Worm (Caenorhabditis elegans) whole organism, dauer: Measurements from ENCODE around the gene asp-13.

Experiments
- unc-62 ChIP-seq: sonication (generic microtip); optimal IDR thresholded peaks from 2 replicates; lab custom pipeline; 2017; ENCODE audit warnings: missing biosample characterization, missing genetic modification reagents, missing genetic modification characterization

The asp-13 gene

DNA sequence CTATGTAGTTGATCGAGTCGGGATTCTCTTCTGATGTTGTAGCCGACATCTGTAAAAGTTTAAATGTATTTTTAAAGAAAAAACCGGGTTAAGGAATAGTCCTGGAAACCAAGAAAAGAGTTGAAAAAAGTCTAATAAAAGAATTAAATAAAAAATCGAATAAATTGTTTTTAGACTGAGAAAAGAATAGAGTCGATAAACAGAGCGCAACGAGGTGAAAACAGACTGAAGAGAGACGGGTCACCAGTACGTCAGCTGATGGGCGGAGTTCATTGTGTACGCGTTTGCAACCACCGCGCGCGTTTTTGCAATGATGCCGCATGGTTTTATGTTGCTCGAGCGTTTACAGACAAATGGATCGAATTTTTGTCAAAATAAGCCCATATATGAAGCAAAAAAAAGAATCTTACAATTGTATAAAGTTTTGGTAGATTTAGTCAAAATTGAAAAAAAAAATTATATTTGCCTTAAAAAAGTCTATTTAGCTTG lies 11.7 kb downstream of the asp-13 start, which contains the start of gene atg-18:
Gene atg-18 (minus strand): TSS at position 51 of the 489 bp plus-strand sequence.
- TF ChIP-seq unc-62: no peak

DNA sequence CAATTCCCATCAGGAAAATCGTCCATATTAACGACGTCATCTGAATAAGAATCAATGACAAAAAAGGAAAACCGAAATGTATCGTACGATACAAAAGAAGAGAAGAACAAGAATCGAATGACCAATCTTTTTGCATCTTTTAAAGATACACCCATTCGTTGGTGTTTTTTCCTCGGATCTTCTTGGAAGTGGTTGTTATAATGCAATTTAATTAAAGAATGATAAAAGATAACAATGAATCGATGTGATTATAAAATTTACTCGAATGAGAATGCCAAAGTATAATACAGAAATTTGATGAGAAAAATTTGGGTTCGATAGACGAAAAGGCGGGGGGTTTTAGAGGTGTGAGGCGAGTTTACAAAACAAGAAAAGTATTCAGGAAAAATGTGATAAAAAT lies 14.0 kb downstream of the asp-13 start, which contains the start of gene F41E6.12:
Gene F41E6.12 (minus strand): TSS at position 101 of the 400 bp plus-strand sequence.
- TF ChIP-seq unc-62: no peak

DNA sequence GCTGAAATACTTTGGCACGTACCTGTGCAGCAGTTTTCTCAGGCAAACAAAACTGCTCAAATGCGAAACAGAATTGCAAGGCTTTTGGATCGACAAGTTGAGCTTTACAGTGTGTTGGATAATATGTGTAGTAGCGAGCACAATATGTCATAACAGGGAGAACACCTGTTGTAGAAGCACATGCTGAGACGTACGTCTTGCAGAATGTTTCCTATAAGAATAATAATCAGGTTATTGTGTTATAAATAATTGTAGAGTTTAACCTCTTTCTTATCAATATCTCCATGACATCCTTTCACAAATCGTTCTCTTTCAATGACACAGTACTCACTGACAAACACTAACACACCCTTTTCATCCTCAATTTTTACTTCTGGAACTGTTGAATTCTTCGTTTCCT lies 15.4 kb downstream of the asp-13 start:
- TF ChIP-seq unc-62: no peak

DNA sequence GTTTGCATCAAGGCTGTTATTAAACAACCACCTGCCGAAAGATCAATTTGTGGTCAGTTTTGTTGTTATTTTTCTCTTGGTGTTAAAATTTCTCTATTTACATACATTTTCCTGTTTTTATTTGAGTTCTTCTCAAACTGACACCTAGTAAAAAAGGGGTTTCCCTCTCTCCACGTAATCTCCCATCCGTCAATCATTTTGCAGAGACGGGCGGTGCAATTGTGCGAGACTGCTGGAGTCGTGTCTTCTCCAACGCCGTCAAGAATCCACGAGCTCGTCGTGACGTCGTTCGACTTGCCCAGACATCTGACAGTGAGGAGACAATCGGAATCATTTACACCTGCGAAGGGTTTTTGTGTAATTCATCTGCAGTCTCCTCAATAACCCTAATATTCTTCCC lies 16.6 kb downstream of the asp-13 start:
- TF ChIP-seq unc-62: no peak

DNA sequence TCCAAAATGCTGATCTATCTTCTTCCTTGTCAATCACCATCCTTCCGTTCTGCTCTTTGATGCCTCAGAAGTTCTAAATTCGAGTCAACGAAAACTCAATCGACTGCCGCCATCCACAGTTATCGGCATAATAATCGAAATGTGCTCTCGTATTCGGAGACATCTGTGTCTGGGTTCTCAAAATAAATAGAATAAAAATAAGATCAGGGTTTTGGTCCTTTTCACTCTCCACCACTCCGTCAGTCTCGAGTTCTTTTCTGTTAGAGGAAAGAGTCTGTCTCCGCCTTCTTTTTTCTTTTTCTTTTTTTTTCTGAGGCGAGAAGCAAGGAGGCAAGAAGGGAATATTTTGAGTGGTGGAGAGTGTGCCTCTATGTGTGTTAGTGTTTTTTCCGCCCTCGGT lies 19.2 kb downstream of the asp-13 start, which contains the start of gene F41E6.17:
Gene F41E6.17 (plus strand): TSS at position 348 of the 400 bp plus-strand sequence.
- no peak for TF ChIP-seq unc-62

DNA sequence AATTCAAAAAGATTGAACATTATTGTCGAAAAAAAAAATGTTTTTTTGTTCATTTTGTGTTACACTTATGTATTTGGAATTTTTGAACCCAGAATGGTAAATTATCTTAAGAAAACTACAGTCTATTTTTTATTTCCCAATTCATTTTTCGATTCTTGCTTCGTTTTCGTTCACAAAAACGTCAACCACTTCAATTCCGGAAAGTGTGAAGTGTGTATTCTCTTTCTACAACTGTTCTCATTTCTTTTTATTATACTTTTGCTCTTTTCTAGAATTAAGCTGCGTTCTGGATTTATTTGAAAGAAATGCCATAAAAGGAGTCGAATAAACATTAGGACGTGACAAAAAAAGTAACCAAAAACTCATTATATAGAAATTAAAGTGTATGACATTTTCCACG lies 20.7 kb downstream of the asp-13 start, which contains the start of gene F41E6.1:
Gene F41E6.1 (plus strand): TSS at position 301 of the 400 bp plus-strand sequence.
- no peak for TF ChIP-seq unc-62

DNA sequence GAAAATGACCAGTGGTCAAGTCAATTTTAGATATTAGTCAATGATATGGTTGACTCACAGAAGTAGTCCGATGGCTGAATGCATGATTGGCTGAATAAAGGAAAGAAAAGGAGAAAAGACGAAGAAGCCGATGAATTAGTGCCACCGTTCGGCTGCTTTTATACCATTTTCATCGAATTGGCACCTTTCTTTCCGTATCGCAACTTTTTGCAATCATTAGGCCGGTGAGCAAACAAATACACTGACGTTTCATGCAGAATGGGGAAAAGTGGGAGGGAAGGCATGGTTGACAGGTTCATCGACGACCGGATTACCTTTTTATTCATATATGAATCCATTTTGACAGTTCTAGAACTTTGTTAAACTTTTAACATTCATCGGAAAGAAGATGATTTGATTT lies 21.8 kb downstream of the asp-13 start, which contains the start of gene idpc-2:
Gene idpc-2 (minus strand): TSS at position 101 of the 400 bp plus-strand sequence.
- no peak for TF ChIP-seq unc-62

DNA sequence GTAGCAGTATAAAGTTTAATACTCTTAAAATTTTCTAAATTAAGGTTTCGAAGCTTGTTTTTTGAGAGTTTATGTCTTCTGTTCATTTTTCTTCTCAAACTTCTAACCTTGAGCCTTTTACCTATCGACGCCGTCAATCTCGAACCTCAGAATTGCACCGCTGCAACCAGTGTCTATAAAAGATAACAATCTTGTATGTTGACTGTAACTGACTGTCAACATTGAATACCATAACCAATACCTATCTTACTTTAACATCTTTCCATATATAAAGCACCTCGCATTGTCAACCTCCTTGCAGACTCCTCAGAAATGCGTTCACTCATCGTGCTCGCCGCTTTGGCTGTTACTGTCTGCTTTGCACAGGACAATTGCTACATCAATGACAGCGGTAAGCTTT lies 24.3 kb downstream of the asp-13 start, which contains the start of gene grd-5:
Gene grd-5 (plus strand): TSS at position 295 of the 400 bp plus-strand sequence.
- no peak for TF ChIP-seq unc-62

DNA sequence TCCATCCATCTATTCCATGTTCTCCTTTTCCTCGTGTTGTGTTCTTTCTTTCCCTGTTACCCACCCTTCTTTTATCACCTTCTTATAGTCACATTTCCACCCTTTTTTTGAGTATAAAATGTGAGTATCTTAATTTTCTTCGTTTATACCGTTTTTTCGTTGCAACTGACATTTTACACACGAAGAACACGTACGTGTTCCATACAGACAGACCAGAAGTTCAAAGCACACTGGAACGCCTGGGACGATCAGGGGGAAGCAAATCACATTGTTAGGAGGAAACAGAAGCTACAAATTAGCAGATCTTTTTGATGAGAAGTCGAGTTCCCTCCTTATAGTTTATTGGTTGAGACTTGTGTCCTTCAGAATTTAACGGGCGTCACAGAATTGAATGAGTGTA lies 27.3 kb downstream of the asp-13 start:
- no peak for TF ChIP-seq unc-62

DNA sequence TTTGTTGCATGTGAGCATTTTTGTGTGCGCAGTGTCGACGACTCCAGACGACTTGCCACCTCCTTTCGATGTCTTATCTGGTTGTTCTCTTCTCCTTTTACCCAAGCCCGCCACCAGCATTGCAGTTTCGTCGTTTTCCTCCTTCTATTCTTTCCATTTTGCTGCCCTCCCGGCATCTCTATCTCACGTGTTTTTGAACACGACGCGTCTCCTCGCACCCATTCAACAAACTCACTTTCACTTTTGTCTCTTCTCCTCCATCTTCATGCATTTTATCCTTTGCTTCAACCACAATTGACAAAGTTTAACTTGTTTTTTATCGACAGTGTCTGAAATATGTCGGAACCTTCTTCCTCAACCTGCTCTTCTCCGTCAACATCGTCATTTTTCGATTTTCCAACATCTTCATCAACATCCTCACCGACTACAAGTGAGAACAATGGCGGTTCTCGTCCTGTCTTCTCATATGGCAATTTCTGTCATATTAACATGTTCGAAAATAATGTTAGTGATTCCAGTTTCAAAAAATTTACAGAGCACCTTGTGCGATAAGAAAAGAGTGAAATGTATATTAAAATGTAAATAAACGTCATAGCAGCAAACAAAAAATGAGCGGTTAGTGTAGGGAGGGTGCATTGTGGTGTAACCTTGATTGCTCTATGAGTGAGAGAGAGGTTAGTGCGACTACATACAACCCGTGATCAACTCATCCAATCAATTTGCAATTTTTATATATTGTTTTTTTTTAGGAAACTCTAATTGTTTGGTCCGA lies 32.2 kb downstream of the asp-13 start, which contains the start of gene fip-4:
Gene fip-4 (minus strand): TSS at position 636 of the 772 bp plus-strand sequence.
- TF ChIP-seq unc-62: no peak

DNA sequence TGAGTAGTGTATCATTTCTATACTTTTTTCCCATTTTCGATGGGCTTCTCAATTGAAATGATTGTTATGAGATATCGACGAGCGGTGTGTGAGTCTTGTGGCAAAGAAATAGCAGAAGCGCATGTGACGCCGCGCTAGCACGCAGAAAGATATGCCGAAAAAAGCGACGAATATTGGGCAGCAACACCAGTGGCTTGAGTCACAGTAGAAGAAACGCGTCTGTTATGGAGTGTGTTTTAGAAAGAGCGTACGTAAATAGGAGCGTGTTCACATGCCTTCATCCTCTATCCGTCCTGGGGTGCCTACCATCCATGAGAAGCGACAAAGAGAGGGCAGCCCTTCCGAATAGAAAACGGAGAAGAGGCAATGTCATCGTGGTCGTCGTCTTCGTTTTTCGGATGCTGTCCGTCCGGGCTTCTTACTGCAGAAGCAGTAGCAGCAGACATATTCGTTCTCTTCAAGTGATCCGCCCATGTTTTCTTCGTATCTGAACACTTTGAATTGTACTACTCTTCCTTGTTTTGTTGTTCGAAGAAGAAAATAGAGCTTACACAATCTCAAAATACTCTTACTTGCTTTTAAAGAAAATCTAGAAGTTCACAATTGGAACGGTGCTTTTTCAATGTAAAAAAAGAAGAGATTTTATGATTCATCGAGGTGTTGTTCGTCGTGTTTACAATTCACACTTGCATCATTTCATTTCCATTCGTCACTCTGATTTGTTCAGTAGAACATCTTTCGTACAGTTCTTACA lies 33.0 kb downstream of the asp-13 start:
- no peak for TF ChIP-seq unc-62

DNA sequence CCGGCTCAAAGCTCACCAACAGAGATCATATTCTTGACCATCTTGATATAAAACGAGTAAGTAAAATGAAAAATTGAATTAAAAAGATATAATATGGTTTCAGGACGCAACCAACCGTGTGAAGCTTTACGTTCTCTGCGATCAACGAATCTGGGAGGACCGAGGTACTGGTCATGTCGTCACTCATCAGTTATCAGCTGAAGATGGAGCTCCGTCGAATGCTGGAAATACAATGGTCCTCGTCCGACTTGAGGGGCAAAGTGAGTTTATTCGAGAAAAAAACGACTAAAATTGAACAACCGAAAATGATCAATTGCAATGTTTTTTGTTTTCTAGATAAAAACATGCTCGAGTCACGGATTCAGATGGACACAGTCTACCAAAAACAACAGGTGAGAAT lies 34.5 kb downstream of the asp-13 start:
- TF ChIP-seq unc-62: no peak

DNA sequence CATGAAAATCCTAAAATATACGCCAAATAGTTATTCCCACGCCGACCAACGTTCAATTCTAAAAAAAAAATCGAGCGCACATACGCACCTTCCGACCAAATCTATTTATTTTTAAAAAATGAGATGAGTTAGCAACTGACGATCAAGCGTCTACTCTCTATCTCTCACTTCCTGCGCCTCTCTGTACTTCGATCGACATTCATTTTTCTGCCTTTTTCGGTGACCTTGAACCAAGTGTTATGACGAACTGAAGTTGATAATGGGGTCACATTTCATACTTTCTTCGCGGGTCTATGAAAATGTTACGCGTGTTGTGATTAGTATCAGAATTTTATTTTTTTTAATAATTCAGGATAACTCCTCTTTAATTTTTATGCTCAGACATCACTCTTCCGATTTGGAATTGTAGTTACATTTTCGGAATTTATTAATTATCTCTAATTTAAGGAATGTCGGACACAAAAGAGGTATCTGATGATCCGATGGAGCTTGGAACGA lies 35.6 kb downstream of the asp-13 start, which contains the start of gene smk-1:
Gene smk-1 (plus strand): TSS at position 448 of the 498 bp plus-strand sequence.
- TF ChIP-seq unc-62: no peak

DNA sequence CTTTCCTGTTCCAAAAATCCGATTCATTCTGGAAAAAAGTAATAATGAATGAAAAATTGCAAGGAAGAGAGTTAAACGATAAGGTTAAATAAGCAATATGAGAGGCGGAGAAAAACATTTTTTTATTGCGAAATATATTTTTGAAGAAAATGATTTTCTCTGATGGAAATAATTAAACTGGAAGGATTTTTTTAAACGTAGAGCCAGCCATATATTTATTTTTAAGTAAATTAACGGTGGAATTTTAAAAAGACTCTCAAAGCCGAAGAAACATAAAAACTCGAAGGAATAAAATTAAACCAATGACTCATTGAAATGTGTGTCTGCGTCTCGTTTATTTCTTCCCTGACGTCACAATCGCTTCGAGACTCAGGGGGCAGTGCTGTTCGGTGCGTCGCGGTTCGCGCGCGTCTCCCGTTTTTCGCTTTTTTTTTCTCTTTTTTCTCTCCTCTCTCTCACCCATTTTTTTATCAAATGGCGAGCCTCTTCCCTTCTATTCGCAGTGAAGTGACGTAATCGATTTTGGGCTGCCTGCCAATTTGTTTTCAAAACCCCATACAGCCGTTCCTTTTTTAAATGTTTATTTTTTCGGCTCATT lies 36.8 kb downstream of the asp-13 start, which contains the start of gene vps-60:
Gene vps-60 (minus strand): TSS at position 30 of the 598 bp plus-strand sequence.
- no peak for TF ChIP-seq unc-62

DNA sequence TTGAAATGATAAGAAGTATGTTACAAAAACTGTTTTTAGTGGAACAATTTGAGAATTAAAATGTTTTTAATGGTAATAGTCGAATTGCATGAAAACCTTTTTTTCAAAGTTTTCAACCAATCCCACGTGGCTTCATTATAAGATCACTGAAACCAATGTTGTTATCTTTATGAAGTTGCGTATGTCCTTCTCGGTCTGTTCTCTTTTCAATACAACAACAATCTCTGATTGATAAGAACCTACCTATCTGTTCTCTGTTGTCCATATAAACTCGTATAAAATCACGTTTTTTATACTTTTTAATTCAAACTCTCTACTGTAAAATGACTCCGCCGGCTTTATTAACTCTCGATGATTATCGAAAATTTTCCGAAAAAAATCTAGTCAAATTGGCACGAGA lies 39.7 kb downstream of the asp-13 start, which contains the start of gene F41E6.5:
Gene F41E6.5 (plus strand): TSS at position 209 of the 400 bp plus-strand sequence.
- TF ChIP-seq unc-62: no peak

DNA sequence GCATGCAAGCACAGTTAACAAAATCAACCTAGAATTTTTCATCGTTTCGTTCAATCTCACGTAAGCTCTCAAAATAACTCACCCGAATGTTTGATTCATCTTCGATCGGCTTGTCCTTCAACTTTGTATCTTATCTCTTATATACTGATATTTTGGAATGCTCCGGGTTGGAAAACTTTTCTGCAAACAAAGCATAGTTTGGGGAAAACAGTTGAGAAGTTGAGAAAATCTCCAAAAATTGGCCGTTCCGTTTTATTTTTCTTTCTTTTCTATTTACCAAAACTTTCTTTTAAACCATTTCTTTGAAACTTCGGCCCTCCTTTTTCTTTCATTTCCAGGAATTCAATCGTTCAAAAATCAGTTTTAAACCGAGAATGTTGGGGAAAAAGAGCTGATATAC lies 40.4 kb downstream of the asp-13 start, which contains the start of gene F41E6.15:
Gene F41E6.15 (minus strand): TSS at position 101 of the 400 bp plus-strand sequence.
- no peak for TF ChIP-seq unc-62
